Worm (Caenorhabditis elegans) whole organism, early embryonic: Measurements from ENCODE around the gene phb-2.

Experiments
- B0310.2 ChIP-seq: sonication (generic microtip); optimal IDR thresholded peaks from 2 replicates; lab custom pipeline; 2016; ENCODE audit warnings: mild to moderate bottlenecking, missing genetic modification characterization, missing compliant biosample characterization
- F13C5.2 ChIP-seq: sonication (generic microtip); optimal IDR thresholded peaks from 2 replicates; lab custom pipeline; 2017; ENCODE audit warnings: mild to moderate bottlenecking, missing genetic modification characterization, inconsistent platforms, missing compliant biosample characterization
- aly-1 ChIP-seq: sonication (generic microtip); optimal IDR thresholded peaks from 2 replicates; lab custom pipeline; 2016; ENCODE audit warnings: missing genetic modification characterization, missing compliant biosample characterization
- ama-1 ChIP-seq: fragments of 150-350 bp; optimal IDR thresholded peaks from 2 replicates; lab custom pipeline; 2014
- ceh-13 ChIP-seq: fragments of 200-800 bp; sonication (Bioruptor generic); optimal IDR thresholded peaks from 2 replicates; lab custom pipeline; 2018; ENCODE audit warnings: mild to moderate bottlenecking, missing genetic modification characterization, missing compliant biosample characterization
- ceh-36 ChIP-seq: sonication (generic microtip); optimal IDR thresholded peaks from 2 replicates; lab custom pipeline; 2016; ENCODE audit warnings: missing genetic modification characterization, inconsistent platforms, missing compliant biosample characterization
- ets-7 ChIP-seq: sonication (generic microtip); optimal IDR thresholded peaks from 2 replicates; lab custom pipeline; 2016; ENCODE audit warnings: missing genotype, missing genetic modification characterization, missing compliant biosample characterization
- flt-1 ChIP-seq: fragments of 200-800 bp; sonication (Bioruptor generic); IDR thresholded peaks from 2 replicates; pipeline ENCODE4 v1.3.6; 2022; ENCODE audit warnings: missing genetic modification characterization, missing compliant biosample characterization
- hmbx-1 ChIP-seq: sonication (generic microtip); optimal IDR thresholded peaks from 2 replicates; lab custom pipeline; 2016; ENCODE audit warnings: mild to moderate bottlenecking, missing genetic modification characterization, missing compliant biosample characterization
- hmg-4 ChIP-seq: fragments of 200-800 bp; sonication (Bioruptor generic); optimal IDR thresholded peaks from 2 replicates; lab custom pipeline; 2018; ENCODE audit warnings: mild to moderate bottlenecking, missing genetic modification characterization, missing compliant biosample characterization
- hnd-1 ChIP-seq: sonication (generic microtip); optimal IDR thresholded peaks from 2 replicates; lab custom pipeline; 2016; ENCODE audit warnings: missing genetic modification characterization, missing compliant biosample characterization
- pes-1 ChIP-seq: fragments of 200-800 bp; sonication (Bioruptor generic); IDR thresholded peaks from 2 replicates; pipeline ENCODE4 v1.3.6; 2022; ENCODE audit warnings: missing genetic modification reagents, missing genetic modification characterization, missing compliant biosample characterization
- scrt-1 ChIP-seq: fragments of 200-800 bp; sonication (Bioruptor generic); IDR thresholded peaks from 2 replicates; pipeline ENCODE4 v1.3.6; 2022; ENCODE audit warnings: missing genetic modification characterization, missing compliant biosample characterization
- sea-1 ChIP-seq: fragments of 200-800 bp; sonication (Bioruptor generic); conservative IDR thresholded peaks from 2 replicates; pipeline ENCODE4 v1.3.6; 2022; ENCODE audit warnings: missing genetic modification characterization, missing compliant biosample characterization
- tbx-11 ChIP-seq: fragments of 200-800 bp; sonication (Bioruptor generic); IDR thresholded peaks from 2 replicates; pipeline ENCODE4 v1.3.6; 2022; ENCODE audit warnings: missing genetic modification characterization, missing compliant biosample characterization
- tbx-37 ChIP-seq: fragments of 200-800 bp; sonication (Bioruptor generic); conservative IDR thresholded peaks from 2 replicates; pipeline ENCODE4 v1.3.6; 2022; ENCODE audit warnings: missing genetic modification reagents, missing genetic modification characterization, missing compliant biosample characterization
- tra-4 ChIP-seq: sonication (generic microtip); optimal IDR thresholded peaks from 2 replicates; lab custom pipeline; 2017; ENCODE audit warnings: missing genetic modification characterization, missing compliant biosample characterization

The phb-2 gene

ce11 chrII:6223755-6224154 is 27.5 kb upstream of the phb-2 start:
- TF ChIP-seq sea-1 (GFP tag; lab: Robert Waterston, UW), result no peak
- TF ChIP-seq F13C5.2, result no peak
- no peak for TF ChIP-seq flt-1 (GFP tag; lab: Robert Waterston, UW)
- no peak for TF ChIP-seq ceh-36 (tag; lab: Kevin White, UChicago)
- TF ChIP-seq ceh-13 (GFP tag; lab: Kevin White, UChicago), result no peak
- TF ChIP-seq ama-1 (lab: Kevin White, UChicago), result no peak
- no peak for TF ChIP-seq scrt-1 (GFP tag; lab: Robert Waterston, UW)
- no peak for TF ChIP-seq aly-1 (tag; lab: Kevin White, UChicago)
- TF ChIP-seq hmbx-1 (tag; lab: Kevin White, UChicago), result no peak
- TF ChIP-seq tra-4 (tag; lab: Kevin White, UChicago), result no peak
- TF ChIP-seq pes-1 (GFP tag; lab: Robert Waterston, UW), result no peak

ce11 chrII:6226995-6227394 is 24.2 kb upstream of the phb-2 start, which contains the start of gene srsy-2:
srsy-2 (minus strand) TSS chrII:6227095.
- TF ChIP-seq hmg-4 (GFP tag; lab: Kevin White, UChicago), result no peak
- no peak for TF ChIP-seq ceh-13 (GFP tag; lab: Kevin White, UChicago)
- TF ChIP-seq pes-1 (GFP tag; lab: Robert Waterston, UW), result no peak
- TF ChIP-seq sea-1 (GFP tag; lab: Robert Waterston, UW), result no peak
- no peak for TF ChIP-seq ets-7 (tag; lab: Kevin White, UChicago)
- TF ChIP-seq flt-1 (GFP tag; lab: Robert Waterston, UW), result no peak
- TF ChIP-seq ama-1 (lab: Kevin White, UChicago), result no peak
- TF ChIP-seq tbx-37, result no peak
- no peak for TF ChIP-seq B0310.2 (tag; lab: Kevin White, UChicago)
- TF ChIP-seq ceh-36 (tag; lab: Kevin White, UChicago), result no peak
- TF ChIP-seq tbx-11 (GFP tag; lab: Robert Waterston, UW), result no peak
- TF ChIP-seq hmbx-1 (tag; lab: Kevin White, UChicago), result no peak
- TF ChIP-seq hnd-1 (tag; lab: Kevin White, UChicago), result no peak

- TF ChIP-seq hmbx-1 (tag; lab: Kevin White, UChicago), result no peak
These were observed 21.1 kb upstream of the phb-2 start for ce11 chrII:6230116-6230515.

ce11 chrII:6235432-6236092 is 15.6 kb upstream of the phb-2 start, which contains the start of gene T24H7.9:
T24H7.9 (minus strand) TSS chrII:6235505.
- TF ChIP-seq sea-1 (GFP tag; lab: Robert Waterston, UW), result no peak
- TF ChIP-seq scrt-1 (GFP tag; lab: Robert Waterston, UW), result no peak
- TF ChIP-seq B0310.2 (tag; lab: Kevin White, UChicago), result no peak
- no peak for TF ChIP-seq tbx-37
- no peak for TF ChIP-seq ceh-13 (GFP tag; lab: Kevin White, UChicago)
- no peak for TF ChIP-seq aly-1 (tag; lab: Kevin White, UChicago)
- TF ChIP-seq hnd-1 (tag; lab: Kevin White, UChicago), result no peak
- no peak for TF ChIP-seq hmbx-1 (tag; lab: Kevin White, UChicago)
- TF ChIP-seq hmg-4 (GFP tag; lab: Kevin White, UChicago), result no peak

ce11 chrII:6236093-6236945 is 14.9 kb upstream of the phb-2 start:
- TF ChIP-seq ets-7 (tag; lab: Kevin White, UChicago) (no peak), tbx-11 (GFP tag; lab: Robert Waterston, UW) (no peak), hmg-4 (GFP tag; lab: Kevin White, UChicago) (no peak), scrt-1 (GFP tag; lab: Robert Waterston, UW) (no peak), aly-1 (tag; lab: Kevin White, UChicago) (no peak), ceh-13 (GFP tag; lab: Kevin White, UChicago) (no peak), tbx-37 (no peak), tra-4 (tag; lab: Kevin White, UChicago) (no peak), flt-1 (GFP tag; lab: Robert Waterston, UW) (no peak), F13C5.2 (no peak), ceh-36 (tag; lab: Kevin White, UChicago) (no peak), pes-1 (GFP tag; lab: Robert Waterston, UW) (no peak), hmbx-1 (tag; lab: Kevin White, UChicago) (no peak), hnd-1 (tag; lab: Kevin White, UChicago) (no peak)

ce11 chrII:6241758-6242157 is 9.5 kb upstream of the phb-2 start, which contains the start of gene T24H7.8:
T24H7.8 (plus strand) TSS chrII:6242058.
- TF ChIP-seq F13C5.2 (no peak), ceh-13 (GFP tag; lab: Kevin White, UChicago) (no peak), hmbx-1 (tag; lab: Kevin White, UChicago) (no peak), tbx-11 (GFP tag; lab: Robert Waterston, UW) (no peak), hmg-4 (GFP tag; lab: Kevin White, UChicago) (no peak), hnd-1 (tag; lab: Kevin White, UChicago) (no peak), flt-1 (GFP tag; lab: Robert Waterston, UW) (no peak), ets-7 (tag; lab: Kevin White, UChicago) (no peak), sea-1 (GFP tag; lab: Robert Waterston, UW) (no peak), ceh-36 (tag; lab: Kevin White, UChicago) (no peak)

ce11 chrII:6244171-6244570 is 7.0 kb upstream of the phb-2 start, which contains the start of gene tat-4:
tat-4 (minus strand) TSS chrII:6244287.
- TF ChIP-seq hnd-1 (tag; lab: Kevin White, UChicago), result no peak
- no peak for TF ChIP-seq flt-1 (GFP tag; lab: Robert Waterston, UW)
- TF ChIP-seq ama-1 (lab: Kevin White, UChicago), result no peak
- no peak for TF ChIP-seq F13C5.2
- TF ChIP-seq B0310.2 (tag; lab: Kevin White, UChicago), result no peak
